Worm (Caenorhabditis elegans) whole organism, L4/young adult: ENCODE measurements around the gene sde-2.

Experiments
- W03F9.2 ChIP-seq: fragments of 150-350 bp; optimal IDR thresholded peaks from 2 replicates; lab custom pipeline; 2014; ENCODE audit warnings: missing biosample characterization, missing genetic modification characterization
- dao-5 ChIP-seq: sonication (generic microtip); optimal IDR thresholded peaks from 2 replicates; lab custom pipeline; 2016; ENCODE audit warnings: missing genotype, missing genetic modification characterization, moderate library complexity, missing compliant biosample characterization
- him-1 ChIP-seq: sonication (generic microtip); optimal IDR thresholded peaks from 2 replicates; lab custom pipeline; 2016; ENCODE audit warnings: missing genotype, missing genetic modification reagents, missing genetic modification characterization, missing compliant biosample characterization

ce11 chrV:13638040-13638439, 10.7 kb downstream of the sde-2 start:
- TF ChIP-seq him-1: no peak
- no peak for TF ChIP-seq W03F9.2 (tag; lab: Kevin White, UChicago)
- no peak for TF ChIP-seq dao-5 (tag; lab: Kevin White, UChicago)
